Fruit fly (Drosophila melanogaster): ENCODE measurements around the gene aop.

aop gene

dm6 chr2L:2171366-2172078 lies 7.0 kb downstream of the aop start:
- TF ChIP-seq psq (optimal IDR thresholded peaks at IDR 0.05), result no peak
- TF ChIP-seq EcR (GFP tag; optimal IDR thresholded peaks at IDR 0.05), result no peak
- TF ChIP-seq usp (GFP tag; optimal IDR thresholded peaks at IDR 0.05), result no peak
- TF ChIP-seq CG8478 (optimal IDR thresholded peaks at IDR 0.05), result no peak
- TF ChIP-seq Dll (optimal IDR thresholded peaks at IDR 0.05), result no peak
- no peak for TF ChIP-seq pan (optimal IDR thresholded peaks at IDR 0.05)

DNA sequence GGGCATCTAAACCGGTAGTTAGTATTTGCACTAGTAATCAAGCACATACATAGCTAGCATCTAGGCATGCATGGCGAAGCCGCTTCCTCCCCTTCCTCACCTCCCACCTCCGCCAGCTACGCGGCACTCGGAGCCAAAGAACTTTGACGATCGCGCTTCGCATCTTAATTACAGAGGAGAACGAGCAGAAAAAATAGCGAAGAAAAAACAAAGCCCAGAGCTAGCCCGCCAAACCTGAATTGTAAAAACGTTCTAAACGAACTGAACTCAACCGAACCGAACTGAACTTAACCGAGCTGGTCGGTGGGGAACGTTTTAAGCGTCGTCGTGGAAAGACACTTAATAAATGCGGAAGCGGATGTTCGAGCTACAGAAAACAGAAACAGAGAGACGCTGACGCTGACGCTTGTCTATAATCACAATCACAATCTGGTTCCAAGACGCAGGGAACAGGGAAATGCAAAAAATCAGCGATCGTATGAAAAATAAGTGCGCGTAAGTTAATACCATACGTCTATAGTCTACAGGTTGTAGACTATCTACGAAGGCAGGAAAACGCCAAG lies 9.6 kb downstream of the aop start:
- TF ChIP-seq CG8478 (optimal IDR thresholded peaks at IDR 0.05) (no peak), usp (GFP tag; optimal IDR thresholded peaks at IDR 0.05) (no peak), Dll (optimal IDR thresholded peaks at IDR 0.05) (no peak), psq (optimal IDR thresholded peaks at IDR 0.05) (no peak), EcR (GFP tag; optimal IDR thresholded peaks at IDR 0.05) (peak in 1 of 2 experiments; percentile 79), pan (optimal IDR thresholded peaks at IDR 0.05) (no peak)

DNA sequence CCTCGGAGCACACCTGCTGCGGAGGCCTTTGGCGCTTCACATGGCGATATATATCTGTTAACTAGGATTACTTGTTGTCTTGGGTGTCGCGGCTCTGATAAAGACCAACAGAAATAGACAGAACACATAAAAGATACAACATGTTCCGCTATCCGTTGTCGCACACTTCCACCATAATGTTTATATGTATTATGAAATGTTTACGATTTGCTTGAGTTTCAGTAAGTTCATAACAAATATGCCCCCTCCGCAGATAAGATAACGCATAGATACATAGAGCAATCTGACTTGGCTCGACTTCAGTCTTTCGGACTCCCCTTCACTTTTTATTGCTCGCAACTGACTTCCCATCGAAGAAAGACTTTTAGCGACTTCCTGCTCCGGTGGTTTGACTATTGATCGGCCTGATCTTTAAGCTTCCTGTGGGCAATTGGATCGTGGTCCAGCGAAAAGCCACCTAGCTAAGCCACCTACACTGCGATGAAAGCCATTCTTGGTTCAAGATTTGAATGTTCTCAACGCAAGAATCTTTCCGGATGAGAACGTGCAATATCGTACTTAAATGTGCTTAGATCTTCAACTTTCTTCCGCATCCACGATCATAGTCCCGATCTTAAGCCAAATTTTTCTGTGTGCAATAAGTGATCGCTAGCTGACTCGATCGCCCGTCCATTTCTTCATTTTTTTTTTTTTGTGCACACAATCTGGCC lies 10.2 kb downstream of the aop start:
- TF ChIP-seq pan (optimal IDR thresholded peaks at IDR 0.05), result no peak
- TF ChIP-seq psq (optimal IDR thresholded peaks at IDR 0.05), result no peak
- TF ChIP-seq EcR (GFP tag; optimal IDR thresholded peaks at IDR 0.05), result no peak
- no peak for TF ChIP-seq CG8478 (optimal IDR thresholded peaks at IDR 0.05)
- TF ChIP-seq Dll (optimal IDR thresholded peaks at IDR 0.05), result no peak
- no peak for TF ChIP-seq usp (GFP tag; optimal IDR thresholded peaks at IDR 0.05)

dm6 chr2L:2166958-2167707 lies 11.4 kb downstream of the aop start:
- TF ChIP-seq EcR (GFP tag; optimal IDR thresholded peaks at IDR 0.05) (peak in 1 of 2 experiments; percentile 29), Dll (optimal IDR thresholded peaks at IDR 0.05) (no peak)

dm6 chr2L:2165864-2166263 lies 12.7 kb downstream of the aop start:
- TF ChIP-seq EcR (GFP tag; optimal IDR thresholded peaks at IDR 0.05), result peak in 1 of 2 experiments; percentile 31
- no peak for TF ChIP-seq psq (optimal IDR thresholded peaks at IDR 0.05)

- TF ChIP-seq CG8478 (optimal IDR thresholded peaks at IDR 0.05), result no peak
- TF ChIP-seq usp (GFP tag; optimal IDR thresholded peaks at IDR 0.05), result no peak
- TF ChIP-seq Dll (optimal IDR thresholded peaks at IDR 0.05), result no peak
- TF ChIP-seq pan (optimal IDR thresholded peaks at IDR 0.05), result no peak
- TF ChIP-seq psq (optimal IDR thresholded peaks at IDR 0.05), result no peak
Observed at dm6 chr2L:2165238-2165577, 13.3 kb downstream of the aop start.

- no peak for TF ChIP-seq usp (GFP tag; optimal IDR thresholded peaks at IDR 0.05)
- no peak for TF ChIP-seq CG8478 (optimal IDR thresholded peaks at IDR 0.05)
- TF ChIP-seq Dll (optimal IDR thresholded peaks at IDR 0.05), result no peak
- TF ChIP-seq pan (optimal IDR thresholded peaks at IDR 0.05), result no peak
Observed at dm6 chr2L:2164520-2165237, 13.9 kb downstream of the aop start.

dm6 chr2L:2163568-2163953 lies 15.0 kb downstream of the aop start:
- TF ChIP-seq EcR (GFP tag; optimal IDR thresholded peaks at IDR 0.05), result no peak
- no peak for TF ChIP-seq pan (optimal IDR thresholded peaks at IDR 0.05)

dm6 chr2L:2162729-2163567 lies 15.6 kb downstream of the aop start:
- TF ChIP-seq CG8478 (optimal IDR thresholded peaks at IDR 0.05) (no peak), usp (GFP tag; optimal IDR thresholded peaks at IDR 0.05) (no peak)

DNA sequence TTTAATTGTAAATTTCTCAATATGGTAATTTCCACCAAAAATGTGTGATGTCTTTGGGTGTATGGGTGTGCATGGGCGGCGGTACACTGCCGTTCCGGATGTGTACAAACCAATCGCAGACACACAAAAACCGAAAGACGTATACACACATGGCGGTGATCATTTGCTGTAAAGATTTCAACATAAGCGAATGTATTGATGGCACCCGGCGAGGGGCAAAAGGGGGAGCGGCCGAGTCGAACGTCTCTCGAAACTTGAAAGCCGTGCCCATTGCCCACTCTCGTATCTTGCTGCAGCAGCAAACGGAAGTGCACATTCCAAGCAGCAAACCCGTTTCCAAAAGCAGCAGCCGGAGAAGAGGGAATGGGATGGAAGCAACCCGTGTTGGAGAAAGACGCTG lies 16.3 kb downstream of the aop start:
- TF ChIP-seq CG8478 (optimal IDR thresholded peaks at IDR 0.05), result no peak
- no peak for TF ChIP-seq EcR (GFP tag; optimal IDR thresholded peaks at IDR 0.05)
- TF ChIP-seq pan (optimal IDR thresholded peaks at IDR 0.05), result no peak
- TF ChIP-seq Dll (optimal IDR thresholded peaks at IDR 0.05), result no peak
- no peak for TF ChIP-seq psq (optimal IDR thresholded peaks at IDR 0.05)
- TF ChIP-seq usp (GFP tag; optimal IDR thresholded peaks at IDR 0.05), result no peak

Data from whole organism.